Fruit fly (Drosophila melanogaster) whole organism, wandering third instar larva: ENCODE results near the gene Trmt61.

ENCODE experiments used
- Abd-B ChIP-seq: fragments of >200 bp; optimal IDR thresholded peaks from 2 replicates; lab custom pipeline; 2017; ENCODE audit warnings: missing biosample characterization, missing genetic modification characterization
- CG32264 ChIP-seq: fragments of 200-800 bp; sonication (Bioruptor generic); optimal IDR thresholded peaks from 2 replicates; lab custom pipeline; 2016; ENCODE audit warnings: missing biosample characterization, missing genetic modification characterization
- CG9705 ChIP-seq: fragments of 200-800 bp; sonication (Bioruptor generic); optimal IDR thresholded peaks from 2 replicates; lab custom pipeline; 2018; ENCODE audit warnings: missing biosample characterization, mild to moderate bottlenecking, missing genetic modification characterization
- CrebA ChIP-seq: fragments of 200-800 bp; sonication (Bioruptor generic); optimal IDR thresholded peaks from 2 replicates; lab custom pipeline; 2016; ENCODE audit warnings: missing biosample characterization, mild to moderate bottlenecking, missing genetic modification characterization, borderline replicate concordance
- Dfd ChIP-seq: fragments of >200 bp; optimal IDR thresholded peaks from 2 replicates; lab custom pipeline; 2017; ENCODE audit warnings: missing biosample characterization, missing genetic modification characterization
- Dif ChIP-seq: fragments of 200-275, 200-300 bp; sonication (Bioruptor generic); optimal IDR thresholded peaks from 2 replicates; lab custom pipeline; 2018; ENCODE audit warnings: missing biosample characterization, missing genetic modification characterization; ENCODE audit not compliant: partially characterized antibody
- GATAd ChIP-seq: sonication (Bioruptor generic); optimal IDR thresholded peaks from 2 replicates; lab custom pipeline; 2016; ENCODE audit warnings: missing biosample characterization, missing genetic modification characterization
- HLH106 ChIP-seq: fragments of 200-800 bp; optimal IDR thresholded peaks from 3 replicates; lab custom pipeline; 2019; ENCODE audit warnings: missing biosample characterization, mild to moderate bottlenecking, missing genetic modification characterization, moderate library complexity
- Hnf4 ChIP-seq: fragments of 200-800 bp; sonication (Bioruptor generic); optimal IDR thresholded peaks from 2 replicates; lab custom pipeline; 2016; ENCODE audit warnings: missing biosample characterization, mild to moderate bottlenecking, missing genetic modification characterization
- Hr78 ChIP-seq: fragments of >200 bp; optimal IDR thresholded peaks from 2 replicates; lab custom pipeline; 2017; ENCODE audit warnings: missing biosample characterization, missing genetic modification characterization
- Hr83 ChIP-seq: fragments of 200-300 bp; sonication (Bioruptor generic); optimal IDR thresholded peaks from 2 replicates; lab custom pipeline; 2016; ENCODE audit warnings: missing biosample characterization, mild to moderate bottlenecking, missing genetic modification characterization, moderate library complexity; ENCODE audit not compliant: poor library complexity, severe bottlenecking
- Jra ChIP-seq: sonication (Bioruptor generic); optimal IDR thresholded peaks from 2 replicates; lab custom pipeline; 2016; ENCODE audit warnings: missing biosample characterization, missing genetic modification characterization
- Mio ChIP-seq: sonication (Bioruptor generic); optimal IDR thresholded peaks from 2 replicates; lab custom pipeline; 2016; ENCODE audit warnings: missing biosample characterization, missing genetic modification characterization
- Myc ChIP-seq: fragments of >200 bp; optimal IDR thresholded peaks from 2 replicates; lab custom pipeline; 2017
- N ChIP-seq: fragments of >200 bp; optimal IDR thresholded peaks from 2 replicates; lab custom pipeline; 2018; ENCODE audit warnings: missing biosample characterization, missing external identifiers, missing genetic modification characterization
- OdsH ChIP-seq: fragments of 200-800 bp; sonication (Bioruptor generic); optimal IDR thresholded peaks from 2 replicates; lab custom pipeline; 2016; ENCODE audit warnings: missing biosample characterization, mild to moderate bottlenecking, missing genetic modification characterization
- Rel ChIP-seq, 2 experiments: fragments of 200-800 bp; sonication (Bioruptor generic) in 1 of 2; optimal IDR thresholded peaks; 2 replicates in 1 of 2; 3 replicates in 1 of 2; lab custom pipeline; 2016 to 2019; ENCODE audit warnings: mild to moderate bottlenecking in 2 of 2, missing biosample characterization in 2 of 2, missing genetic modification characterization in 2 of 2, moderate library complexity in 1 of 2
- Sp1 ChIP-seq: fragments of 200-800 bp; sonication (Bioruptor generic); optimal IDR thresholded peaks from 3 replicates; lab custom pipeline; 2019; ENCODE audit warnings: missing biosample characterization, mild to moderate bottlenecking, missing genetic modification characterization, moderate library complexity
- Vsx2 ChIP-seq: fragments of 200-300, 225-300 bp; sonication (Bioruptor generic); optimal IDR thresholded peaks from 2 replicates; lab custom pipeline; 2018; ENCODE audit warnings: missing biosample characterization, missing genetic modification characterization; ENCODE audit not compliant: partially characterized antibody
- br ChIP-seq: fragments of 200-800 bp; sonication (Bioruptor generic); optimal IDR thresholded peaks from 2 replicates; lab custom pipeline; 2016; ENCODE audit warnings: missing biosample characterization, missing genetic modification characterization
- brk ChIP-seq: fragments of 200-800 bp; sonication (Bioruptor generic); optimal IDR thresholded peaks from 2 replicates; lab custom pipeline; 2016; ENCODE audit warnings: missing biosample characterization, mild to moderate bottlenecking, missing genetic modification characterization
- dl ChIP-seq, 2 experiments: fragments of 175-275, 200-275 bp in 1 of 2; fragments of 200-275 bp in 1 of 2; sonication (Bioruptor generic); optimal IDR thresholded peaks; lab custom pipeline; 2018; ENCODE audit warnings: mild to moderate bottlenecking in 2 of 2, missing biosample characterization in 2 of 2, missing genetic modification characterization in 2 of 2, moderate library complexity in 2 of 2; ENCODE audit not compliant: partially characterized antibody in 2 of 2, insufficient read depth in 1 of 2
- dmrt93B ChIP-seq: fragments of 200-800 bp; sonication (Bioruptor generic); optimal IDR thresholded peaks from 2 replicates; lab custom pipeline; 2018; ENCODE audit warnings: missing biosample characterization, mild to moderate bottlenecking, missing genetic modification characterization
- dsf ChIP-seq: sonication (Bioruptor generic); optimal IDR thresholded peaks from 2 replicates; lab custom pipeline; 2016; ENCODE audit warnings: missing biosample characterization, missing genetic modification characterization, borderline replicate concordance
- ey ChIP-seq: fragments of 200-800 bp; sonication (Bioruptor generic); optimal IDR thresholded peaks from 2 replicates; lab custom pipeline; 2016; ENCODE audit warnings: missing biosample characterization, missing genetic modification characterization
- foxo ChIP-seq, 2 experiments: fragments of 200-800 bp; sonication (Bioruptor generic); optimal IDR thresholded peaks; 2 replicates in 1 of 2; 3 replicates in 1 of 2; lab custom pipeline; 2016 to 2017; ENCODE audit warnings: missing biosample characterization in 2 of 2, missing genetic modification characterization in 2 of 2
- fru ChIP-seq: fragments of 200-800 bp; sonication (Bioruptor generic); optimal IDR thresholded peaks from 3 replicates; lab custom pipeline; 2016; ENCODE audit warnings: missing biosample characterization, mild to moderate bottlenecking, missing genetic modification characterization
- h ChIP-seq: fragments of 200-800 bp; sonication (Bioruptor generic); optimal IDR thresholded peaks from 3 replicates; lab custom pipeline; 2016; ENCODE audit warnings: missing biosample characterization, mild to moderate bottlenecking, missing genetic modification characterization
- jim ChIP-seq: fragments of 175-275, 200-325 bp; sonication (Bioruptor generic); optimal IDR thresholded peaks from 2 replicates; lab custom pipeline; 2016; ENCODE audit warnings: missing biosample characterization, mild to moderate bottlenecking, missing genetic modification characterization
- lola ChIP-seq: fragments of >200 bp; optimal IDR thresholded peaks from 2 replicates; lab custom pipeline; 2017; ENCODE audit warnings: missing biosample characterization, missing genetic modification characterization
- pan ChIP-seq: fragments of >200 bp; optimal IDR thresholded peaks from 2 replicates; lab custom pipeline; 2017
- psq ChIP-seq: fragments of 200-800 bp; sonication (Bioruptor generic); optimal IDR thresholded peaks from 3 replicates; lab custom pipeline; 2017; ENCODE audit warnings: missing biosample characterization, mild to moderate bottlenecking, missing genetic modification characterization, moderate library complexity
- rgr ChIP-seq: fragments of 200-800 bp; sonication (Bioruptor generic); optimal IDR thresholded peaks from 3 replicates; lab custom pipeline; 2016; ENCODE audit warnings: missing biosample characterization, mild to moderate bottlenecking, missing genetic modification characterization
- sage ChIP-seq: fragments of 200-800 bp; sonication (Bioruptor generic); optimal IDR thresholded peaks from 2 replicates; lab custom pipeline; 2016; ENCODE audit warnings: missing biosample characterization, mild to moderate bottlenecking, missing genetic modification characterization
- sv ChIP-seq: fragments of 200-800 bp; sonication (Bioruptor generic); optimal IDR thresholded peaks from 3 replicates; lab custom pipeline; 2016; ENCODE audit warnings: missing biosample characterization, missing genetic modification characterization
- tai ChIP-seq: sonication (Bioruptor generic); optimal IDR thresholded peaks from 2 replicates; lab custom pipeline; 2016; ENCODE audit warnings: missing biosample characterization, missing genetic modification characterization
- usp ChIP-seq: fragments of >200 bp; optimal IDR thresholded peaks from 2 replicates; lab custom pipeline; 2017; ENCODE audit warnings: missing biosample characterization, missing genetic modification characterization
- woc ChIP-seq: sonication (Bioruptor generic); optimal IDR thresholded peaks from 2 replicates; lab custom pipeline; 2016; ENCODE audit warnings: missing biosample characterization, mild to moderate bottlenecking, missing genetic modification characterization

Gene Trmt61

DNA sequence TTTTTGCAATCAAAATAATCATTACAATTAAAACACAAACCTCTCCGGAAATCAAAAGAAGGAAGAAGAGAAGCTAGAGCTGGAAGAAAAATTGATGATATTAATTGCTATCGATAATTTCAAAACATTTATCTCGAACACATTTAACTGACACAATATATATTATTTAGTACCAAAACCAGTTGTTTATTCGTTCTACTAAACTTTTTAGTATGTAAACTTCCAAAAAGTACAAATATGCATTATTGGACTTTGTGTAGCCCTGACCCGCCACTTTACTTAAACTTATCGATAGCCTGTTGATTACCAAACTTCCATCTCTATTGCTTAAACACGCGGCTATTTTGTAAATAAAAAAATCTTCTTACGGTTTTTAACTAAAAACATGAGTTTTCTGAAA lies at the start of gene Trmt61, which contains the start of gene RpL34a:
TSS of gene Trmt61 (plus strand) at position 302 of the 400 bp plus-strand sequence.
TSS of gene RpL34a (minus strand) at position 73 of the 400 bp plus-strand sequence.
- peak; percentile 42 for TF ChIP-seq Myc (lab: Kevin White, UChicago)
- peak; percentile 77 for TF ChIP-seq dsf (GFP tag; lab: Kevin White, UChicago)
- TF ChIP-seq Sp1 (GFP tag; lab: Kevin White, UChicago): peak; percentile 89
- no peak for TF ChIP-seq Dfd (GFP tag; lab: Kevin White, UChicago)
- peak; percentile 33 to 80 for TF ChIP-seq foxo (GFP tag; optimal IDR thresholded peaks at IDR 0.05; lab: Kevin White, UChicago)
- TF ChIP-seq ey: peak; percentile 54
- peak; percentile 25 for TF ChIP-seq Hr83 (GFP tag; lab: Kevin White, UChicago)
- TF ChIP-seq Jra (GFP tag; lab: Kevin White, UChicago): peak; percentile 82
- TF ChIP-seq br (GFP tag; lab: Kevin White, UChicago): peak; percentile 78
- no peak for TF ChIP-seq GATAd (GFP tag; lab: Kevin White, UChicago)
- peak; percentile 70 for TF ChIP-seq CG32264
- TF ChIP-seq Rel (GFP tag; optimal IDR thresholded peaks at IDR 0.05; lab: Kevin White, UChicago): no peak
- TF ChIP-seq Rel (tag; optimal IDR thresholded peaks at IDR 0.05; lab: Kevin White, UChicago): peak; percentile 65
- peak; percentile 85 for TF ChIP-seq rgr (GFP tag; lab: Kevin White, UChicago)
- TF ChIP-seq fru (GFP tag; lab: Kevin White, UChicago): peak; percentile 77
- no peak for TF ChIP-seq Abd-B (GFP tag; lab: Kevin White, UChicago)
- peak; percentile 82 for TF ChIP-seq HLH106 (tag; lab: Kevin White, UChicago)
- TF ChIP-seq CG9705 (GFP tag; lab: Kevin White, UChicago): peak; percentile 88
- TF ChIP-seq sage (GFP tag; lab: Kevin White, UChicago): peak; percentile 73
- TF ChIP-seq lola (GFP tag; lab: Kevin White, UChicago): no peak
- TF ChIP-seq OdsH (GFP tag; lab: Kevin White, UChicago): peak; percentile 78
- TF ChIP-seq Mio: no peak
- TF ChIP-seq sv (GFP tag; lab: Kevin White, UChicago): peak; percentile 70
- peak; percentile 49 for TF ChIP-seq psq (GFP tag; lab: Kevin White, UChicago)
- peak; percentile 85 for TF ChIP-seq dmrt93B
- TF ChIP-seq Vsx2: no peak
- peak; percentile 84 for TF ChIP-seq Hnf4 (GFP tag; lab: Kevin White, UChicago)
- TF ChIP-seq tai (GFP tag; lab: Kevin White, UChicago): no peak
- TF ChIP-seq usp: no peak
- peak; percentile 87 for TF ChIP-seq h (GFP tag; lab: Kevin White, UChicago)
- TF ChIP-seq woc: peak; percentile 4
- no peak for TF ChIP-seq pan
- TF ChIP-seq Hr78 (GFP tag; lab: Kevin White, UChicago): no peak

DNA sequence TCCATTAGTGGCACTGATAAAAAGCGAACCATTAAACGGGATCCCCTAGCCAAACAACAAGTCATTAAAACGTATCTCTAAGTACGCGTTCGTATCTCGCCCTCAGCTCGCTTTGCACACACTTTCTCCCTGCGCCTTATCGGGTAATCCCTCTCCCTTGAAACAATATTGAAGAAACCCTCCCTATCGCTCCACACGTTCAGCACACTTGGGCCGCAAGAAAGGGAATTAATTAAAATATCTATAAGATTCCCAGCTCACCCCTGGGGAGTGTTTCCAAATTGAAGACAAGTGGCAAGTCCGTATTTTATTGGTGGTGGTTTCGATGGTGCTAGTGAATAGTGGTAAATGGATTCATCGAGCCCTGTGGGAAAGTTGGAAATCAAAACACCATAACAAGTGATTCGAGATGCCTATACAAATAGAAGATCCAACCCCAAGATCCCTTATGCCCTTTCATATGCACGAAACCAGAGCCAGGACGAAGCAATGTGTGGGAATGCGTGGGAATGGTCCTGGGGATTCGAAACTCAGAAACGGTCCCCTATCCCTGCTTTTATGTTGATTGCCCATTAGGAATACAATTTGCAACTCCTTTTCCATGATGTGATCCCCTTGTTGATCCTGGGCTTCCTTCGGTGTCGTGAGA lies 49.4 kb upstream of the Trmt61 start:
- TF ChIP-seq fru (GFP tag; lab: Kevin White, UChicago) (no peak), Vsx2 (no peak), Hr78 (GFP tag; lab: Kevin White, UChicago) (no peak), HLH106 (tag; lab: Kevin White, UChicago) (no peak), sv (GFP tag; lab: Kevin White, UChicago) (no peak), Hr83 (GFP tag; lab: Kevin White, UChicago) (no peak), Mio (no peak), CG32264 (no peak), dl (GFP tag; optimal IDR thresholded peaks at IDR 0.05; lab: Kevin White, UChicago; ENCODE audit: insufficient read depth in 1 of 2, partially characterized antibody in 2 of 2) (no peak), Dfd (GFP tag; lab: Kevin White, UChicago) (no peak), N (GFP tag; lab: Kevin White, UChicago) (no peak), lola (GFP tag; lab: Kevin White, UChicago) (no peak), Hnf4 (GFP tag; lab: Kevin White, UChicago) (no peak), usp (no peak), Jra (GFP tag; lab: Kevin White, UChicago) (no peak), Myc (lab: Kevin White, UChicago) (no peak), sage (GFP tag; lab: Kevin White, UChicago) (no peak)

DNA sequence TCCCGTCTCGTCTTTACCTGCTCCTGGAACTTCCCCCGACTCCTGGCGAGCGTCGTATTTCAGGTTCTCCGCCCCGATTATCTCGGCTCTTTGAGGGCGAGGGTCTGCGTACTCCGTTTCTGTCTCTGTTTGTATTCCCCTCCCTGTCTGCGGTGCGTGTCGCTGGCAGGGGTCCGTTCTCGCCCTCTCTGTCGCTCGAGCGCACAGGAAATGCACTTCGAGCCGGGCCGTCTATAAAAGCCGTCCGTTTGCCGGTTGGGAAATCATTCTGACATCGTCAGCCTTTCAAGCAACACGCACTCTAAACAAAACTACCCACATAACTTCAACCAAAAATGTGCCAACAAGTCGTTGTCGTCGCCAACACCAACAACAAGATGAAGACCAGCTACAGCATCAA lies 48.7 kb upstream of the Trmt61 start:
- TF ChIP-seq jim (GFP tag; lab: Kevin White, UChicago) (no peak), fru (GFP tag; lab: Kevin White, UChicago) (peak; percentile 28), tai (GFP tag; lab: Kevin White, UChicago) (no peak), Vsx2 (peak; percentile 44), brk (GFP tag; lab: Kevin White, UChicago) (no peak), Dfd (GFP tag; lab: Kevin White, UChicago) (no peak), dl (GFP tag; optimal IDR thresholded peaks at IDR 0.05; lab: Kevin White, UChicago; ENCODE audit: insufficient read depth in 1 of 2, partially characterized antibody in 2 of 2) (no peak), Dif (GFP tag; lab: Kevin White, UChicago) (peak; percentile 57), dsf (GFP tag; lab: Kevin White, UChicago) (no peak), br (GFP tag; lab: Kevin White, UChicago) (peak; percentile 11), woc (peak; percentile 8), pan (no peak), rgr (GFP tag; lab: Kevin White, UChicago) (no peak), Rel (GFP tag; optimal IDR thresholded peaks at IDR 0.05; lab: Kevin White, UChicago) (no peak), Rel (tag; optimal IDR thresholded peaks at IDR 0.05; lab: Kevin White, UChicago) (peak; percentile 40), Myc (lab: Kevin White, UChicago) (no peak), CrebA (peak; percentile 33), lola (GFP tag; lab: Kevin White, UChicago) (no peak), Sp1 (GFP tag; lab: Kevin White, UChicago) (peak; percentile 17), CG32264 (no peak), usp (no peak), Hr78 (GFP tag; lab: Kevin White, UChicago) (no peak), CG9705 (GFP tag; lab: Kevin White, UChicago) (no peak), Hr83 (GFP tag; lab: Kevin White, UChicago) (peak; percentile 2)
